Worm (Caenorhabditis elegans) whole organism, L3 larva: Measurements from ENCODE around the gene zen-4.

ENCODE experiments used
- R02D3.7 ChIP-seq: fragments of 150-350 bp; optimal IDR thresholded peaks from 2 replicates; lab custom pipeline; 2014; ENCODE audit warnings: missing biosample characterization, missing genetic modification characterization
- ZK546.5 ChIP-seq: sonication (generic microtip); optimal IDR thresholded peaks from 2 replicates; lab custom pipeline; 2017; ENCODE audit warnings: missing biosample characterization, missing genetic modification characterization
- aly-2 ChIP-seq: fragments of 150-350 bp; optimal IDR thresholded peaks from 2 replicates; lab custom pipeline; 2014; ENCODE audit warnings: missing biosample characterization, missing genetic modification characterization
- ama-1 ChIP-seq: fragments of 150-350 bp; optimal IDR thresholded peaks from 2 replicates; lab custom pipeline; 2018
- ceh-16 ChIP-seq: sonication (generic microtip); optimal IDR thresholded peaks from 2 replicates; lab custom pipeline; 2017; ENCODE audit warnings: missing biosample characterization, missing genetic modification characterization
- ceh-28 ChIP-seq: fragments of 150-350 bp; optimal IDR thresholded peaks from 2 replicates; lab custom pipeline; 2014; ENCODE audit warnings: missing biosample characterization, missing genetic modification reagents, missing genetic modification characterization
- ceh-82 ChIP-seq: fragments of 150-350 bp; optimal IDR thresholded peaks from 2 replicates; lab custom pipeline; 2014; ENCODE audit warnings: missing biosample characterization, missing genetic modification characterization
- daf-12 ChIP-seq: fragments of 150-350 bp; optimal IDR thresholded peaks from 2 replicates; lab custom pipeline; 2014; ENCODE audit warnings: missing biosample characterization, missing genetic modification reagents, missing genetic modification characterization
- egl-27 ChIP-seq: sonication (generic microtip); optimal IDR thresholded peaks from 4 replicates; lab custom pipeline; 2017; ENCODE audit warnings: missing biosample characterization, missing genetic modification reagents, missing genetic modification characterization
- egl-5 ChIP-seq: fragments of 150-350 bp; optimal IDR thresholded peaks from 2 replicates; lab custom pipeline; 2017; ENCODE audit warnings: missing biosample characterization, missing genetic modification reagents, missing genetic modification characterization, inconsistent platforms
- elt-2 ChIP-seq: sonication (generic microtip); optimal IDR thresholded peaks from 2 replicates; lab custom pipeline; 2016; ENCODE audit warnings: missing genetic modification reagents, mild to moderate bottlenecking, missing genetic modification characterization, missing compliant biosample characterization
- elt-3 ChIP-seq, 3 experiments: fragments of 150-350 bp in 1 of 3; sonication (generic microtip) in 2 of 3; optimal IDR thresholded peaks; 2 replicates in 2 of 3; 4 replicates in 1 of 3; lab custom pipeline; 2014 to 2017; ENCODE audit warnings: missing biosample characterization in 3 of 3, missing genetic modification characterization in 3 of 3
- eor-1 ChIP-seq, 2 experiments: fragments of 150-350 bp; optimal IDR thresholded peaks; 2 replicates each; lab custom pipeline; 2014 to 2018; ENCODE audit warnings: missing biosample characterization in 2 of 2, missing genetic modification characterization in 2 of 2
- fkh-10 ChIP-seq: sonication (generic microtip); optimal IDR thresholded peaks from 2 replicates; lab custom pipeline; 2017; ENCODE audit warnings: missing biosample characterization, missing genetic modification reagents, missing genetic modification characterization
- fkh-2 ChIP-seq: fragments of 150-350 bp; optimal IDR thresholded peaks from 2 replicates; lab custom pipeline; 2014; ENCODE audit warnings: missing biosample characterization, missing genetic modification reagents, missing genetic modification characterization
- fos-1 ChIP-seq: fragments of 150-350 bp; optimal IDR thresholded peaks from 2 replicates; lab custom pipeline; 2014; ENCODE audit warnings: missing biosample characterization, missing genetic modification characterization
- hmg-11 ChIP-seq: sonication (generic microtip); optimal IDR thresholded peaks from 2 replicates; lab custom pipeline; 2016; ENCODE audit warnings: missing genetic modification characterization, missing compliant biosample characterization
- jun-1 ChIP-seq: fragments of 150-350 bp; optimal IDR thresholded peaks from 2 replicates; lab custom pipeline; 2014; ENCODE audit warnings: missing biosample characterization, missing genetic modification reagents, missing genetic modification characterization
- lsy-12 ChIP-seq: sonication (generic microtip); optimal IDR thresholded peaks from 2 replicates; lab custom pipeline; 2016; ENCODE audit warnings: mild to moderate bottlenecking, missing genetic modification characterization, missing compliant biosample characterization
- mdl-1 ChIP-seq: fragments of 150-350 bp; optimal IDR thresholded peaks from 2 replicates; lab custom pipeline; 2014; ENCODE audit warnings: missing biosample characterization, missing genetic modification characterization
- nfya-1 ChIP-seq: sonication (generic microtip); optimal IDR thresholded peaks from 2 replicates; lab custom pipeline; 2017; ENCODE audit warnings: missing genetic modification characterization, mild to moderate bottlenecking, missing compliant biosample characterization, antibody characterized with exemption, moderate library complexity; ENCODE audit not compliant: insufficient read depth
- nhr-11 ChIP-seq: fragments of 150-350 bp; optimal IDR thresholded peaks from 2 replicates; lab custom pipeline; 2014; ENCODE audit warnings: missing biosample characterization, missing genetic modification characterization
- nhr-12 ChIP-seq: fragments of 150-350 bp; optimal IDR thresholded peaks from 2 replicates; lab custom pipeline; 2014; ENCODE audit warnings: missing biosample characterization, missing genetic modification characterization
- nhr-23 ChIP-seq: fragments of 150-350 bp; optimal IDR thresholded peaks from 2 replicates; lab custom pipeline; 2014; ENCODE audit warnings: missing biosample characterization, missing genetic modification reagents, missing genetic modification characterization
- nhr-237 ChIP-seq: fragments of 150-350 bp; optimal IDR thresholded peaks from 2 replicates; lab custom pipeline; 2014; ENCODE audit warnings: missing biosample characterization, missing genetic modification characterization
- nhr-28 ChIP-seq: fragments of 150-350 bp; optimal IDR thresholded peaks from 2 replicates; lab custom pipeline; 2014; ENCODE audit warnings: missing biosample characterization, missing genetic modification characterization
- nhr-67 ChIP-seq: fragments of 150-350 bp; optimal IDR thresholded peaks from 2 replicates; lab custom pipeline; 2014; ENCODE audit warnings: missing biosample characterization, missing genetic modification characterization
- nhr-76 ChIP-seq: fragments of 150-350 bp; sonication (generic microtip); optimal IDR thresholded peaks from 5 replicates; lab custom pipeline; 2014; ENCODE audit warnings: missing biosample characterization, missing genetic modification characterization
- nhr-77 ChIP-seq: fragments of 150-350 bp; optimal IDR thresholded peaks from 2 replicates; lab custom pipeline; 2014; ENCODE audit warnings: missing biosample characterization, missing genetic modification characterization
- sea-2 ChIP-seq: fragments of 150-350 bp; sonication (generic microtip); optimal IDR thresholded peaks from 4 replicates; lab custom pipeline; 2014; ENCODE audit warnings: missing biosample characterization, missing genetic modification reagents, missing genetic modification characterization
- skn-1 ChIP-seq: fragments of 150-350 bp; optimal IDR thresholded peaks from 2 replicates; lab custom pipeline; 2014; ENCODE audit warnings: missing biosample characterization, missing genetic modification characterization
- snpc-4 ChIP-seq: fragments of 150-350 bp; optimal IDR thresholded peaks from 2 replicates; lab custom pipeline; 2014; ENCODE audit warnings: missing biosample characterization, missing genetic modification characterization
- unc-39 ChIP-seq: sonication (generic microtip); optimal IDR thresholded peaks from 4 replicates; lab custom pipeline; 2017; ENCODE audit warnings: missing biosample characterization, missing genetic modification characterization
- unc-62 ChIP-seq: fragments of 150-350 bp; sonication (generic microtip); optimal IDR thresholded peaks from 4 replicates; lab custom pipeline; 2014; ENCODE audit warnings: missing biosample characterization, missing genetic modification reagents, missing genetic modification characterization
- ztf-11 ChIP-seq: fragments of 150-350 bp; optimal IDR thresholded peaks from 2 replicates; lab custom pipeline; 2014; ENCODE audit warnings: missing biosample characterization, missing genetic modification characterization
- ztf-4 ChIP-seq: fragments of 150-350 bp; optimal IDR thresholded peaks from 2 replicates; lab custom pipeline; 2014; ENCODE audit warnings: missing biosample characterization, missing genetic modification characterization

zen-4 gene

DNA sequence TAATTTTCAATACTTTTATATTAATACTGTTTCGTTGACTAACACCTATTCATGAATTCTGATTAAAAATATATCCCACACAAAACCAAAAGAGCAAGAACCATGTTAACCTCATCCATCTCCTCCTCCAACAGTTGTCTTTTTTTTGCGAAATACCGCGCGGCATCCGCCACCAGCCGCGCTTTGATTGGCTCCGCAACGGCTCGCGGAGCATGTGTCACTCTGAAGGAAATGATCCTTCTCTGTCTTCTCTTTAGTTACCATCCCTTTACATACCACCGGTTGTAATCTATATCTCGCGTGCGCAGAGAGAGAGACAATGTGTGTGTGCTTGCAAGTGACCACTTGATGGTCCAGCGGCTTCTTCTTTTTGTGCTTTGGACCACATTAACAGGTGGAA is 17.6 kb downstream of the zen-4 start:
- TF ChIP-seq aly-2 (tag; lab: Kevin White, UChicago): no peak
- TF ChIP-seq fkh-10 (GFP tag; lab: Kevin White, UChicago): no peak
- TF ChIP-seq nfya-1 (tag; lab: Kevin White, UChicago): peak; percentile 66
- TF ChIP-seq, all 47 proteins: peak for 1

ce11 chrIV:6140700-6141099 is 22.7 kb downstream of the zen-4 start:
- no peak for TF ChIP-seq ZK546.5
- TF ChIP-seq nfya-1 (tag; lab: Kevin White, UChicago): no peak
- TF ChIP-seq skn-1: no peak
- no peak for TF ChIP-seq ztf-11 (tag; lab: Kevin White, UChicago)
- no peak for TF ChIP-seq lsy-12
- TF ChIP-seq ceh-28: no peak
- no peak for TF ChIP-seq egl-27 (tag; lab: Kevin White, UChicago)
- no peak for TF ChIP-seq nhr-237 (tag; lab: Kevin White, UChicago)
- no peak for TF ChIP-seq snpc-4
- TF ChIP-seq hmg-11 (tag; lab: Kevin White, UChicago): no peak

- TF ChIP-seq fos-1 (tag; lab: Kevin White, UChicago) (no peak), ceh-28 (no peak), ceh-82 (tag; lab: Kevin White, UChicago) (no peak), fkh-2 (no peak)
Measured at ce11 chrIV:6145984-6146383, 28.0 kb downstream of the zen-4 start.

DNA sequence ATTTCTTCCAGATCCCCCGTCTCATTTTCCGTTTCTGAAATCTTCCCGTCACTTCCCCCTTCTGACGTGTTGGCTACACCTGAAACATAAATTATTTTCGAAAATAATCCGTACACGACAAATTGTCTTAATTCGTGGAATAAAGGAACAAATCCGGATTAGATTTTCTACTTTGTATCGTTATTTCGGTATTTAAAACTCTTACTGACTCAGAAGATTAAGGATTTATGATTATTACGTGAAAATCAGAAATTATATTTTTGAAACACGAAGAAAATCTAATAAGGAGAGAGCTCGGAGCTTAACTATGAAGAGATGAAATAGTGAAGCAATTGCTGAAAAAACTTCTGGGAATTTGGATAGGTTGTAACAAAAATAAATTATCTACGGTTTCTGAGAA is 31.3 kb downstream of the zen-4 start:
- TF ChIP-seq ztf-11 (tag; lab: Kevin White, UChicago) (no peak), unc-62 (GFP tag; lab: Kevin White, UChicago) (no peak), daf-12 (tag; lab: Kevin White, UChicago) (no peak), ama-1 (lab: Kevin White, UChicago) (no peak), jun-1 (tag; lab: Kevin White, UChicago) (no peak), ceh-28 (no peak), nhr-77 (tag; lab: Kevin White, UChicago) (no peak), fos-1 (tag; lab: Kevin White, UChicago) (no peak), ceh-16 (tag; lab: Kevin White, UChicago) (no peak), nfya-1 (tag; lab: Kevin White, UChicago) (no peak), nhr-23 (tag; lab: Kevin White, UChicago) (no peak), nhr-76 (tag; lab: Kevin White, UChicago) (no peak), elt-3 (tag; optimal IDR thresholded peaks at IDR 0.05; lab: Kevin White, UChicago) (no peak), nhr-11 (no peak), R02D3.7 (no peak), ztf-4 (tag; lab: Kevin White, UChicago) (no peak), mdl-1 (tag; lab: Kevin White, UChicago) (no peak)

- TF ChIP-seq nhr-12 (tag; lab: Kevin White, UChicago): no peak
- TF ChIP-seq nhr-11: no peak
- no peak for TF ChIP-seq eor-1 (tag; optimal IDR thresholded peaks at IDR 0.05; lab: Kevin White, UChicago)
Measured at ce11 chrIV:6151513-6151912, 33.5 kb downstream of the zen-4 start, which contains the start of gene C11D2.3. Gene C11D2.3, plus strand, starts transcription at chrIV:6151813.

ce11 chrIV:6155296-6155695 is 37.3 kb downstream of the zen-4 start, which contains the start of gene C11D2.7:
Gene C11D2.7, minus strand, starts transcription at chrIV:6155396.
- no peak for TF ChIP-seq nhr-67 (tag; lab: Kevin White, UChicago)
- no peak for TF ChIP-seq daf-12 (tag; lab: Kevin White, UChicago)
- TF ChIP-seq ztf-4 (tag; lab: Kevin White, UChicago): no peak
- no peak for TF ChIP-seq R02D3.7
- TF ChIP-seq fos-1 (tag; lab: Kevin White, UChicago): no peak
- no peak for TF ChIP-seq nhr-23 (tag; lab: Kevin White, UChicago)
- no peak for TF ChIP-seq ztf-11 (tag; lab: Kevin White, UChicago)
- no peak for TF ChIP-seq sea-2 (GFP tag; lab: Kevin White, UChicago)
- TF ChIP-seq elt-2: no peak
- TF ChIP-seq eor-1 (tag; optimal IDR thresholded peaks at IDR 0.05; lab: Kevin White, UChicago): no peak
- TF ChIP-seq ceh-82 (tag; lab: Kevin White, UChicago): no peak
- no peak for TF ChIP-seq mdl-1 (tag; lab: Kevin White, UChicago)
- no peak for TF ChIP-seq fkh-10 (GFP tag; lab: Kevin White, UChicago)
- no peak for TF ChIP-seq ama-1 (lab: Kevin White, UChicago)
- TF ChIP-seq hmg-11 (tag; lab: Kevin White, UChicago): no peak
- no peak for TF ChIP-seq unc-39 (tag; lab: Kevin White, UChicago)
- TF ChIP-seq ceh-16 (tag; lab: Kevin White, UChicago): no peak
- TF ChIP-seq ZK546.5: no peak
- no peak for TF ChIP-seq nhr-28
- TF ChIP-seq egl-5 (tag; lab: Kevin White, UChicago): no peak
- TF ChIP-seq, all 47 proteins: peak for 0
